Fruit fly (Drosophila melanogaster) whole organism, wandering third instar larva: ENCODE measurements around the gene mRpL10.

ENCODE experiments used
- Abd-B ChIP-seq: fragments of >200 bp; optimal IDR thresholded peaks from 2 replicates; lab custom pipeline; 2017; ENCODE audit warnings: missing biosample characterization, missing genetic modification characterization
- Hr78 ChIP-seq: fragments of >200 bp; optimal IDR thresholded peaks from 2 replicates; lab custom pipeline; 2017; ENCODE audit warnings: missing biosample characterization, missing genetic modification characterization
- Rel ChIP-seq, 2 experiments: fragments of 200-800 bp; sonication (Bioruptor generic) in 1 of 2; optimal IDR thresholded peaks; 2 replicates in 1 of 2; 3 replicates in 1 of 2; lab custom pipeline; 2016 to 2019; ENCODE audit warnings: mild to moderate bottlenecking in 2 of 2, missing biosample characterization in 2 of 2, missing genetic modification characterization in 2 of 2, moderate library complexity in 1 of 2
- Vsx2 ChIP-seq: fragments of 200-300, 225-300 bp; sonication (Bioruptor generic); optimal IDR thresholded peaks from 2 replicates; lab custom pipeline; 2018; ENCODE audit warnings: missing biosample characterization, missing genetic modification characterization; ENCODE audit not compliant: partially characterized antibody
- brk ChIP-seq: fragments of 200-800 bp; sonication (Bioruptor generic); optimal IDR thresholded peaks from 2 replicates; lab custom pipeline; 2016; ENCODE audit warnings: missing biosample characterization, mild to moderate bottlenecking, missing genetic modification characterization
- dl ChIP-seq, 2 experiments: fragments of 175-275, 200-275 bp in 1 of 2; fragments of 200-275 bp in 1 of 2; sonication (Bioruptor generic); optimal IDR thresholded peaks; lab custom pipeline; 2018; ENCODE audit warnings: mild to moderate bottlenecking in 2 of 2, missing biosample characterization in 2 of 2, missing genetic modification characterization in 2 of 2, moderate library complexity in 2 of 2; ENCODE audit not compliant: partially characterized antibody in 2 of 2, insufficient read depth in 1 of 2
- fru ChIP-seq: fragments of 200-800 bp; sonication (Bioruptor generic); optimal IDR thresholded peaks from 3 replicates; lab custom pipeline; 2016; ENCODE audit warnings: missing biosample characterization, mild to moderate bottlenecking, missing genetic modification characterization
- lola ChIP-seq: fragments of >200 bp; optimal IDR thresholded peaks from 2 replicates; lab custom pipeline; 2017; ENCODE audit warnings: missing biosample characterization, missing genetic modification characterization
- pan ChIP-seq: fragments of >200 bp; optimal IDR thresholded peaks from 2 replicates; lab custom pipeline; 2017
- rgr ChIP-seq: fragments of 200-800 bp; sonication (Bioruptor generic); optimal IDR thresholded peaks from 3 replicates; lab custom pipeline; 2016; ENCODE audit warnings: missing biosample characterization, mild to moderate bottlenecking, missing genetic modification characterization
- sv ChIP-seq: fragments of 200-800 bp; sonication (Bioruptor generic); optimal IDR thresholded peaks from 3 replicates; lab custom pipeline; 2016; ENCODE audit warnings: missing biosample characterization, missing genetic modification characterization
- usp ChIP-seq: fragments of >200 bp; optimal IDR thresholded peaks from 2 replicates; lab custom pipeline; 2017; ENCODE audit warnings: missing biosample characterization, missing genetic modification characterization

dm6 chr2L:179119-179518, 24.5 kb upstream of the mRpL10 start:
- TF ChIP-seq usp (GFP tag; lab: Kevin White, UChicago) = no peak
- TF ChIP-seq Rel (GFP tag; optimal IDR thresholded peaks at IDR 0.05; lab: Kevin White, UChicago) = no peak
- no peak for TF ChIP-seq Rel (tag; optimal IDR thresholded peaks at IDR 0.05; lab: Kevin White, UChicago)
- TF ChIP-seq pan (lab: Kevin White, UChicago) = no peak
- TF ChIP-seq lola (GFP tag; lab: Kevin White, UChicago) = no peak
- TF ChIP-seq Vsx2 (GFP tag; lab: Kevin White, UChicago) = no peak
- TF ChIP-seq rgr (GFP tag; lab: Kevin White, UChicago) = no peak
- TF ChIP-seq Abd-B (GFP tag; lab: Kevin White, UChicago) = no peak
- TF ChIP-seq dl (GFP tag; optimal IDR thresholded peaks at IDR 0.05; lab: Kevin White, UChicago; ENCODE audit: insufficient read depth in 1 of 2, partially characterized antibody in 2 of 2) = no peak
- no peak for TF ChIP-seq sv (GFP tag; lab: Kevin White, UChicago)
- TF ChIP-seq Hr78 (GFP tag; lab: Kevin White, UChicago) = no peak
- no peak for TF ChIP-seq fru (GFP tag; lab: Kevin White, UChicago)
- TF ChIP-seq brk (GFP tag; lab: Kevin White, UChicago) = no peak
